Fruit fly (Drosophila melanogaster) whole organism, wandering third instar larva: ENCODE data around the gene APP-BP1.

ENCODE experiments used
- CG32264 ChIP-seq: fragments of 200-800 bp; sonication (Bioruptor generic); optimal IDR thresholded peaks from 2 replicates; lab custom pipeline; 2016; ENCODE audit warnings: missing biosample characterization, missing genetic modification characterization
- dsf ChIP-seq: sonication (Bioruptor generic); optimal IDR thresholded peaks from 2 replicates; lab custom pipeline; 2016; ENCODE audit warnings: missing biosample characterization, missing genetic modification characterization, borderline replicate concordance
- pan ChIP-seq: fragments of >200 bp; optimal IDR thresholded peaks from 2 replicates; lab custom pipeline; 2017

dm6 chr3L:11112427-11112826, 14.2 kb downstream of the APP-BP1 start:
- no peak for TF ChIP-seq dsf (GFP tag; lab: Kevin White, UChicago)
- TF ChIP-seq CG32264 (GFP tag; lab: Kevin White, UChicago), result no peak
- no peak for TF ChIP-seq pan (lab: Kevin White, UChicago)
